Worm (Caenorhabditis elegans) whole organism, L3 larva: ENCODE results near the gene ugt-45.

Source experiments
- R02D3.7 ChIP-seq: fragments of 150-350 bp; optimal IDR thresholded peaks from 2 replicates; lab custom pipeline; 2014; ENCODE audit warnings: missing biosample characterization, missing genetic modification characterization
- ceh-16 ChIP-seq: sonication (generic microtip); optimal IDR thresholded peaks from 2 replicates; lab custom pipeline; 2017; ENCODE audit warnings: missing biosample characterization, missing genetic modification characterization
- egl-27 ChIP-seq: sonication (generic microtip); optimal IDR thresholded peaks from 4 replicates; lab custom pipeline; 2017; ENCODE audit warnings: missing biosample characterization, missing genetic modification reagents, missing genetic modification characterization
- lin-15B ChIP-seq: fragments of 150-350 bp; optimal IDR thresholded peaks from 2 replicates; lab custom pipeline; 2014; ENCODE audit warnings: missing biosample characterization, missing genetic modification characterization
- nhr-237 ChIP-seq: fragments of 150-350 bp; optimal IDR thresholded peaks from 2 replicates; lab custom pipeline; 2014; ENCODE audit warnings: missing biosample characterization, missing genetic modification characterization
- nhr-28 ChIP-seq: fragments of 150-350 bp; optimal IDR thresholded peaks from 2 replicates; lab custom pipeline; 2014; ENCODE audit warnings: missing biosample characterization, missing genetic modification characterization
- pha-4 ChIP-seq: fragments of 150-350 bp; optimal IDR thresholded peaks from 2 replicates; lab custom pipeline; 2014; ENCODE audit warnings: missing biosample characterization, missing genetic modification reagents, missing genetic modification characterization
- ztf-11 ChIP-seq: fragments of 150-350 bp; optimal IDR thresholded peaks from 2 replicates; lab custom pipeline; 2014; ENCODE audit warnings: missing biosample characterization, missing genetic modification characterization

DNA sequence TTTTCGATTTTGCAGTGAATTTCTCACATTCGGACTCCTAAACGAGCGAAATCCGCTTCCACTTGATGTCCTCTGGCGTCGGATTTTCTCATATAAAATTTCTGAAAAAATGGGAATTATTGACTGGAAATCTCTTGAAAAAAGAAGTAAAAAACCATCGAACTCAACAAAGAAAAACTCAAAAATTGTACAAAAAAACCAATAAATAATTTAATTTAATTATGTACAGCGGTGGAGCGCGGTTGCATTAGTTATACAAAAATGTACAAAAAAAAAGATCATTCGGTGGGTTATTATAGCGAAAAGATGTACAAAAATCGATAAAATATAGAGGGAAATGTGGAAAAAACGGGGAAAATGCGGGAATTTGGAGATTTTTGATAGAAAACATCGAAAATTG is 28.2 kb downstream of the ugt-45 start, which contains the start of gene Y37E11AM.4:
- no peak for TF ChIP-seq ztf-11
- TF ChIP-seq pha-4, result no peak
- TF ChIP-seq R02D3.7 (tag; lab: Kevin White, UChicago), result no peak
- TF ChIP-seq egl-27 (tag; lab: Kevin White, UChicago), result no peak
- TF ChIP-seq lin-15B (tag; lab: Kevin White, UChicago), result no peak
- TF ChIP-seq ceh-16 (tag; lab: Kevin White, UChicago), result no peak
- TF ChIP-seq nhr-237 (tag; lab: Kevin White, UChicago), result no peak
- no peak for TF ChIP-seq nhr-28 (tag; lab: Kevin White, UChicago)
